Fruit fly (Drosophila melanogaster) whole organism, embryonic: ENCODE data around the gene Utx.

Experiments used
- Adf1 ChIP-seq: fragments of 200-800 bp; sonication (Bioruptor generic); IDR thresholded peaks from 2 replicates; pipeline ENCODE4 v1.3.6; 2022; ENCODE audit warnings: missing biosample characterization, missing genetic modification characterization
- CG10147 ChIP-seq: fragments of 200-800 bp; sonication (Bioruptor generic); optimal IDR thresholded peaks from 2 replicates; lab custom pipeline; 2019; ENCODE audit warnings: missing biosample characterization, mild to moderate bottlenecking, missing genetic modification characterization, moderate library complexity
- CG10366 ChIP-seq: fragments of 200-800 bp; sonication (Bioruptor generic); IDR thresholded peaks from 2 replicates; pipeline ENCODE4 v1.3.6; 2022; ENCODE audit warnings: missing biosample characterization, missing genetic modification characterization
- CG12236 ChIP-seq: fragments of 200-800 bp; sonication (Bioruptor generic); optimal IDR thresholded peaks from 2 replicates; lab custom pipeline; 2016; ENCODE audit warnings: missing biosample characterization, missing genetic modification characterization
- CG12391 ChIP-seq: fragments of 200-800 bp; sonication (Bioruptor generic); optimal IDR thresholded peaks from 3 replicates; lab custom pipeline; 2018; ENCODE audit warnings: missing biosample characterization, mild to moderate bottlenecking, missing genetic modification characterization, moderate library complexity
- CG18262 ChIP-seq: fragments of 200-800 bp; optimal IDR thresholded peaks from 3 replicates; lab custom pipeline; 2019; ENCODE audit warnings: missing biosample characterization, mild to moderate bottlenecking, missing genetic modification characterization, moderate library complexity
- CG2712 ChIP-seq: fragments of 200-800 bp; optimal IDR thresholded peaks from 3 replicates; lab custom pipeline; 2019; ENCODE audit warnings: missing biosample characterization, mild to moderate bottlenecking, missing genetic modification characterization, moderate library complexity
- CG31224 ChIP-seq: fragments of 200-800 bp; sonication (Bioruptor generic); IDR thresholded peaks from 2 replicates; pipeline ENCODE4 v1.3.6; 2022; ENCODE audit warnings: missing biosample characterization, missing genetic modification characterization
- CG3847 ChIP-seq: fragments of 200-800 bp; sonication (Bioruptor generic); IDR thresholded peaks from 2 replicates; pipeline ENCODE4 v1.3.6; 2022; ENCODE audit warnings: missing biosample characterization, missing genetic modification characterization
- CG4617 ChIP-seq: fragments of 200-800 bp; sonication (Bioruptor generic); optimal IDR thresholded peaks from 3 replicates; lab custom pipeline; 2016; ENCODE audit warnings: missing biosample characterization, missing genetic modification characterization, borderline replicate concordance
- CG6765 ChIP-seq: fragments of 200-800 bp; sonication (Bioruptor generic); optimal IDR thresholded peaks from 3 replicates; lab custom pipeline; 2017; ENCODE audit warnings: missing biosample characterization, mild to moderate bottlenecking, missing genetic modification characterization
- CG6791 ChIP-seq: fragments of 200-800 bp; sonication (Bioruptor generic); IDR thresholded peaks from 3 replicates; pipeline ENCODE4 v1.3.6; 2022; ENCODE audit warnings: missing biosample characterization, missing genetic modification characterization; ENCODE audit not compliant: partially characterized antibody
- Deaf1 ChIP-seq: fragments of 200-800 bp; optimal IDR thresholded peaks from 3 replicates; lab custom pipeline; 2019; ENCODE audit warnings: missing biosample characterization, mild to moderate bottlenecking, missing genetic modification characterization, moderate library complexity
- Dfd ChIP-seq, 2 experiments: fragments of >200 bp; optimal IDR thresholded peaks; 2 replicates each; lab custom pipeline; 2017; ENCODE audit warnings: missing biosample characterization in 2 of 2, missing genetic modification characterization in 2 of 2
- Dip3 ChIP-seq: fragments of 200-800 bp; sonication (Bioruptor generic); optimal IDR thresholded peaks from 3 replicates; lab custom pipeline; 2016; ENCODE audit warnings: missing biosample characterization, missing genetic modification characterization
- Fer3 ChIP-seq: fragments of 200-800 bp; sonication (Bioruptor generic); optimal IDR thresholded peaks from 2 replicates; lab custom pipeline; 2018; ENCODE audit warnings: missing biosample characterization, mild to moderate bottlenecking, missing genetic modification characterization, moderate library complexity
- GATAe ChIP-seq: fragments of 200-800 bp; sonication (Bioruptor generic); conservative IDR thresholded peaks from 2 replicates; pipeline ENCODE4 v1.3.6; 2022; ENCODE audit warnings: missing biosample characterization, missing genetic modification characterization
- HLH4C ChIP-seq: fragments of 200-800 bp; sonication (Bioruptor generic); IDR thresholded peaks from 3 replicates; pipeline ENCODE4 v1.3.6; 2022; ENCODE audit warnings: missing biosample characterization, missing genetic modification characterization; ENCODE audit not compliant: partially characterized antibody
- Hand ChIP-seq: fragments of 200-800 bp; sonication (Bioruptor generic); optimal IDR thresholded peaks from 2 replicates; lab custom pipeline; 2017; ENCODE audit warnings: mild to moderate bottlenecking, missing biosample characterization, missing genetic modification reagents, missing genetic modification characterization
- HmgZ ChIP-seq: fragments of 200-800 bp; sonication (Bioruptor generic); optimal IDR thresholded peaks from 2 replicates; lab custom pipeline; 2018; ENCODE audit warnings: missing biosample characterization, mild to moderate bottlenecking, missing genetic modification characterization
- Lhr ChIP-seq: fragments of 200-800 bp; sonication (Bioruptor generic); optimal IDR thresholded peaks from 3 replicates; lab custom pipeline; 2017; ENCODE audit warnings: mild to moderate bottlenecking, missing biosample characterization, missing genetic modification reagents, missing genetic modification characterization
- MBD-R2 ChIP-seq: fragments of 200-800 bp; sonication (Bioruptor generic); IDR thresholded peaks from 2 replicates; pipeline ENCODE4 v1.3.6; 2022; ENCODE audit warnings: missing biosample characterization, missing genetic modification characterization
- Myb ChIP-seq: fragments of 200-800 bp; sonication (Bioruptor generic); optimal IDR thresholded peaks from 2 replicates; lab custom pipeline; 2016; ENCODE audit warnings: missing biosample characterization, missing genetic modification characterization
- NfI ChIP-seq: fragments of 200-800 bp; sonication (Bioruptor generic); optimal IDR thresholded peaks from 3 replicates; lab custom pipeline; 2018; ENCODE audit warnings: missing biosample characterization, mild to moderate bottlenecking, missing genetic modification characterization, moderate library complexity
- Rfx ChIP-seq: fragments of 200-800 bp; sonication (Bioruptor generic); IDR thresholded peaks from 2 replicates; pipeline ENCODE4 v1.3.6; 2022; ENCODE audit warnings: missing biosample characterization, missing genetic modification characterization
- Rx ChIP-seq: fragments of 200-800 bp; sonication (Bioruptor generic); IDR thresholded peaks from 2 replicates; pipeline ENCODE4 v1.3.6; 2022; ENCODE audit warnings: missing biosample characterization, missing genetic modification characterization
- Scr ChIP-seq: fragments of 200-800 bp; sonication (Bioruptor generic); IDR thresholded peaks from 2 replicates; pipeline ENCODE4 v1.3.6; 2022; ENCODE audit warnings: missing biosample characterization, missing genetic modification characterization; ENCODE audit not compliant: partially characterized antibody
- Sin3A ChIP-seq: fragments of >200 bp; optimal IDR thresholded peaks from 2 replicates; lab custom pipeline; 2018
- Xbp1 ChIP-seq: fragments of 200-800 bp; sonication (Bioruptor generic); optimal IDR thresholded peaks from 3 replicates; lab custom pipeline; 2016; ENCODE audit warnings: missing biosample characterization, mild to moderate bottlenecking, missing genetic modification characterization
- amos ChIP-seq: fragments of 200-800 bp; sonication (Bioruptor generic); IDR thresholded peaks from 2 replicates; pipeline ENCODE4 v1.3.6; 2022; ENCODE audit warnings: missing biosample characterization, missing genetic modification characterization; ENCODE audit not compliant: partially characterized antibody
- ash1 ChIP-seq: fragments of 200-800 bp; sonication (Bioruptor generic); optimal IDR thresholded peaks from 2 replicates; lab custom pipeline; 2018; ENCODE audit warnings: missing biosample characterization, mild to moderate bottlenecking, missing genetic modification characterization
- bsh ChIP-seq, 2 experiments: fragments of 200-800 bp; sonication (Bioruptor generic); optimal IDR thresholded peaks; 2 replicates each; lab custom pipeline; 2017 to 2018; ENCODE audit warnings: mild to moderate bottlenecking in 2 of 2, missing biosample characterization in 2 of 2, missing genetic modification characterization in 2 of 2, moderate library complexity in 1 of 2
- caup ChIP-seq: fragments of 200-800 bp; sonication (Bioruptor generic); optimal IDR thresholded peaks from 3 replicates; lab custom pipeline; 2017; ENCODE audit warnings: missing biosample characterization, mild to moderate bottlenecking, missing genetic modification characterization, moderate library complexity; ENCODE audit not compliant: severe bottlenecking
- chm ChIP-seq: fragments of 200-800 bp; sonication (Bioruptor generic); IDR thresholded peaks from 2 replicates; pipeline ENCODE4 v1.3.6; 2022; ENCODE audit warnings: missing biosample characterization, missing genetic modification characterization
- danr ChIP-seq: fragments of 200-800 bp; sonication (Bioruptor generic); IDR thresholded peaks from 2 replicates; pipeline ENCODE4 v1.3.6; 2022; ENCODE audit warnings: missing biosample characterization, missing genetic modification characterization
- eve ChIP-seq, 2 experiments: fragments of >200 bp; optimal IDR thresholded peaks; 2 replicates each; lab custom pipeline; 2017; ENCODE audit warnings: missing biosample characterization in 2 of 2, missing genetic modification characterization in 2 of 2
- fd64A ChIP-seq: fragments of 200-800 bp; sonication (Bioruptor generic); optimal IDR thresholded peaks from 3 replicates; lab custom pipeline; 2018; ENCODE audit warnings: missing biosample characterization, mild to moderate bottlenecking, missing genetic modification characterization
- fu2 ChIP-seq: fragments of 200-800 bp; sonication (Bioruptor generic); optimal IDR thresholded peaks from 2 replicates; lab custom pipeline; 2016; ENCODE audit warnings: missing biosample characterization, missing genetic modification characterization
- gsb ChIP-seq: fragments of 200-800 bp; sonication (Bioruptor generic); IDR thresholded peaks from 2 replicates; pipeline ENCODE4 v1.3.6; 2022; ENCODE audit warnings: missing biosample characterization, missing genetic modification characterization
- gt ChIP-seq: fragments of 200-800 bp; sonication (Bioruptor generic); IDR thresholded peaks from 2 replicates; pipeline ENCODE4 v1.3.6; 2022; ENCODE audit warnings: missing biosample characterization, missing genetic modification characterization
- luna ChIP-seq: fragments of 200-800 bp; sonication (Bioruptor generic); optimal IDR thresholded peaks from 2 replicates; lab custom pipeline; 2016; ENCODE audit warnings: missing biosample characterization, missing genetic modification characterization
- nerfin-1 ChIP-seq: fragments of 200-800 bp; sonication (Bioruptor generic); optimal IDR thresholded peaks from 3 replicates; lab custom pipeline; 2019; ENCODE audit warnings: missing biosample characterization, mild to moderate bottlenecking, missing genetic modification characterization, moderate library complexity
- nmo ChIP-seq: fragments of 200-800 bp; sonication (Bioruptor generic); optimal IDR thresholded peaks from 2 replicates; lab custom pipeline; 2018; ENCODE audit warnings: missing biosample characterization, mild to moderate bottlenecking, missing genetic modification characterization, moderate library complexity
- rib ChIP-seq: fragments of 200-800 bp; sonication (Bioruptor generic); IDR thresholded peaks from 2 replicates; pipeline ENCODE4 v1.3.6; 2022; ENCODE audit warnings: missing biosample characterization, missing genetic modification characterization
- seq ChIP-seq: fragments of 200-800 bp; sonication (Bioruptor generic); IDR thresholded peaks from 2 replicates; pipeline ENCODE4 v1.3.6; 2022; ENCODE audit warnings: missing biosample characterization, missing genetic modification characterization

Gene Utx

dm6 chr2L:10250441-10250847 lies 28.2 kb downstream of the Utx start, which contains the start of the genes bsk and CG31717 (continued):
- TF ChIP-seq Lhr (GFP tag; lab: Kevin White, UChicago): no peak
- no peak for TF ChIP-seq CG31224 (GFP tag; lab: Robert Waterston, UW)
- no peak for TF ChIP-seq CG12236 (GFP tag; lab: Kevin White, UChicago)
- TF ChIP-seq Fer3 (tag; lab: Kevin White, UChicago): no peak
- TF ChIP-seq NfI (GFP tag; lab: Kevin White, UChicago): no peak
- peak; percentile 19 for TF ChIP-seq Sin3A (lab: Kevin White, UChicago)
- no peak for TF ChIP-seq CG3847 (GFP tag; lab: Robert Waterston, UW)
- no peak for TF ChIP-seq luna (GFP tag; lab: Kevin White, UChicago)
- TF ChIP-seq MBD-R2 (GFP tag; lab: Robert Waterston, UW): peak; percentile 65
- no peak for TF ChIP-seq rib
- no peak; the same call in 1 of the 2 replicates for TF ChIP-seq amos (GFP tag; lab: Robert Waterston, UW)
- no peak for TF ChIP-seq Deaf1
- no peak for TF ChIP-seq Hand
- no peak for TF ChIP-seq Myb (GFP tag; lab: Kevin White, UChicago)
- peak; percentile 38 for TF ChIP-seq nerfin-1
- no peak for TF ChIP-seq Dfd (GFP tag; optimal IDR thresholded peaks at IDR 0.05; lab: Kevin White, UChicago)
- TF ChIP-seq CG6765 (GFP tag; lab: Kevin White, UChicago): no peak
- peak; percentile 15 for TF ChIP-seq HmgZ (tag; lab: Kevin White, UChicago)
- no peak for TF ChIP-seq Adf1 (GFP tag; lab: Robert Waterston, UW)
- TF ChIP-seq fd64A (GFP tag; lab: Kevin White, UChicago): no peak
- TF ChIP-seq CG10147 (GFP tag; lab: Kevin White, UChicago): no peak
- no peak for TF ChIP-seq CG10366
- no peak for TF ChIP-seq CG2712
- TF ChIP-seq ash1 (GFP tag; lab: Kevin White, UChicago): no peak
- TF ChIP-seq CG4617 (GFP tag; lab: Kevin White, UChicago): peak; percentile 76
- TF ChIP-seq gsb (GFP tag; lab: Robert Waterston, UW): no peak
- no peak for TF ChIP-seq Dip3 (GFP tag; lab: Kevin White, UChicago)
- no peak for TF ChIP-seq danr (GFP tag; lab: Robert Waterston, UW)
- TF ChIP-seq eve (GFP tag; optimal IDR thresholded peaks at IDR 0.05; lab: Kevin White, UChicago): no peak
- peak; percentile 67 for TF ChIP-seq Scr (GFP tag; lab: Robert Waterston, UW)
- no peak for TF ChIP-seq fu2 (GFP tag; lab: Kevin White, UChicago)
- no peak for TF ChIP-seq seq (GFP tag; lab: Robert Waterston, UW)
- no peak for TF ChIP-seq Rx (GFP tag; lab: Robert Waterston, UW)
- TF ChIP-seq gt (GFP tag; lab: Robert Waterston, UW): no peak
- no peak for TF ChIP-seq Rfx
- no peak for TF ChIP-seq caup (GFP tag; lab: Kevin White, UChicago)
- peak; percentile 58; the same call in 1 of the 3 replicates for TF ChIP-seq CG6791 (GFP tag; lab: Robert Waterston, UW)
- TF ChIP-seq chm (GFP tag; lab: Robert Waterston, UW): no peak
- no peak for TF ChIP-seq CG18262 (tag; lab: Kevin White, UChicago)
- TF ChIP-seq CG12391 (tag; lab: Kevin White, UChicago): no peak
- TF ChIP-seq HLH4C (GFP tag; lab: Robert Waterston, UW): peak; percentile 49; the same call in 1 of the 3 replicates
- TF ChIP-seq Xbp1 (GFP tag; lab: Kevin White, UChicago): no peak
- no peak for TF ChIP-seq GATAe
- peak; percentile 60 for TF ChIP-seq nmo (GFP tag; lab: Kevin White, UChicago)
- TF ChIP-seq bsh (GFP tag; optimal IDR thresholded peaks at IDR 0.05; lab: Kevin White, UChicago): no peak
- TF ChIP-seq, all 482 proteins: peak for 58
